Worm (Caenorhabditis elegans): Measurements from ENCODE around the gene C34E10.9.

- TF ChIP-seq F49E8.2 (tag; optimal IDR thresholded peaks at IDR 0.05; ENCODE audit: insufficient read depth) (peak; percentile 91), gei-17 (GFP tag; optimal IDR thresholded peaks at IDR 0.05) (no peak), B0336.3 (GFP tag; IDR thresholded peaks at IDR 0.05) (peak; percentile 96), sptf-2 (GFP tag; optimal IDR thresholded peaks at IDR 0.05) (no peak), efl-1 (GFP tag; optimal IDR thresholded peaks at IDR 0.05) (no peak), mcd-1 (GFP tag; IDR thresholded peaks at IDR 0.05) (peak; percentile 64), T07F8.4 (tag; optimal IDR thresholded peaks at IDR 0.05) (no peak), hmg-1.2 (GFP tag; IDR thresholded peaks at IDR 0.05) (peak; percentile 44; the same call in 1 of the 2 replicates)
Observed at ce11 chrIII:5230415-5230814, 32.8 kb downstream of the C34E10.9 start, which contains the start of gene prmt-5.
